Worm (Caenorhabditis elegans) whole organism, L4/young adult: ENCODE measurements around the gene col-77.

Source experiments
- W03F9.2 ChIP-seq: fragments of 150-350 bp; optimal IDR thresholded peaks from 2 replicates; lab custom pipeline; 2014; ENCODE audit warnings: missing biosample characterization, missing genetic modification characterization
- him-1 ChIP-seq: sonication (generic microtip); optimal IDR thresholded peaks from 2 replicates; lab custom pipeline; 2016; ENCODE audit warnings: missing genotype, missing genetic modification reagents, missing genetic modification characterization, missing compliant biosample characterization

DNA sequence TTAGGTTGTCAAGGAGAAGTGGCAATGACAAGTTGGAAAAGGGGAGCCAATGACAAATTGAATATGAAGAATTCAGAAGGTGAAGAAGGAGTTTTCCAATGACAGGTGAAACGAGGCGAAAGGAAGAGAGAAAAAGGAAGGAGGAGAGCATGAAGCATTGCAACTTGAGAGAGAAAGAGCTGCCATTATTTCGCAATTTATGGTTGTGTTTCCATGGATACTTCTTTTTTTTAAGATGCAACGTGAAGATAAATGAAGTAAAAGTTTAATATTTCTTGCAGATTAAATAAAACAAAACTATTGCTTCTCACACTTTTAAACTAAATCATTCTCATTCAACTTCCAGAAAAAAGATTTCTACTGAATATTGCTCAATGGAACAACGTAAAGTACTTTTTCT, 35.0 kb upstream of the col-77 start, which contains the start of gene F49E12.8:
- TF ChIP-seq W03F9.2 (no peak), him-1 (tag; lab: Kevin White, UChicago) (no peak)
